Fruit fly (Drosophila melanogaster): ENCODE results near the gene CG33223.

CG33223 gene

DNA sequence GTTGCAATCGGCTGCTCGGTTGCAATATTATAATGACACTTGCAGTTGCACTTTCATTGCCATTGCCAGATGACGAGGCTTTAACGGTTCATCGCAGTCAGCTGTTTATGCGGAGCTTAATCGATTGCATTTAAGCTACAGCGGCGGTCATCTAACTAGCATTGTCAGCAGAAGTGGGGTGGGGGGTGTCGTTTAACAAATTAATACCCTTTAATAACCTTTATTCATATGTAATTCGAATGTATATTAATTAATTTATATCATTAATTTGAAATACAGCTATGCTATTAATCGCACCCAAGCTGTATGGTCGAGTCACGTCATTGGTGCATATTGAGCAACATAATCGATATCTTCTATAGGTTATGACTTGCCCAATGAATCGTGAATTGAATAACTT, 9.2 kb upstream of the CG33223 start (continued):
- no peak for TF ChIP-seq prd (optimal IDR thresholded peaks at IDR 0.05)
- peak; percentile 83 for TF ChIP-seq prd (GFP tag; IDR thresholded peaks at IDR 0.05)
- TF ChIP-seq fru (optimal IDR thresholded peaks at IDR 0.05), result no peak
- TF ChIP-seq ERR (GFP tag; optimal IDR thresholded peaks at IDR 0.05), result no peak
- no peak for TF ChIP-seq gro (GFP tag; optimal IDR thresholded peaks at IDR 0.05)
- peak; percentile 66 for TF ChIP-seq CG13296 (GFP tag; optimal IDR thresholded peaks at IDR 0.05)
- TF ChIP-seq Hmr (GFP tag; optimal IDR thresholded peaks at IDR 0.05), result peak; percentile 40
- TF ChIP-seq sqz (GFP tag; optimal IDR thresholded peaks at IDR 0.05), result peak; percentile 42
- TF ChIP-seq Asciz (GFP tag; optimal IDR thresholded peaks at IDR 0.05), result peak; percentile 75
- TF ChIP-seq HmgD (GFP tag; optimal IDR thresholded peaks at IDR 0.05), result no peak
- peak; percentile 77; the same call in 2 of the 3 replicates for TF ChIP-seq sr (GFP tag; IDR thresholded peaks at IDR 0.05)
- peak; percentile 33 for TF ChIP-seq lilli (GFP tag; optimal IDR thresholded peaks at IDR 0.05)
- no peak for TF ChIP-seq chinmo (GFP tag; IDR thresholded peaks at IDR 0.05; ENCODE audit: partially characterized antibody)
- peak; percentile 14 to 24 for TF ChIP-seq chif (GFP tag; optimal IDR thresholded peaks at IDR 0.05)
- TF ChIP-seq CG14441 (GFP tag; IDR thresholded peaks at IDR 0.05), result peak; percentile 89
- TF ChIP-seq CG1602 (GFP tag; optimal IDR thresholded peaks at IDR 0.05), result peak; percentile 47
- TF ChIP-seq CG10274 (GFP tag; optimal IDR thresholded peaks at IDR 0.05), result peak; percentile 3
- TF ChIP-seq CG6791 (GFP tag; IDR thresholded peaks at IDR 0.05; ENCODE audit: partially characterized antibody), result no peak
- peak; percentile 62 for TF ChIP-seq Fer1 (GFP tag; optimal IDR thresholded peaks at IDR 0.05)
- TF ChIP-seq CG6813 (GFP tag; optimal IDR thresholded peaks at IDR 0.05), result peak; percentile 69
- no peak for TF ChIP-seq Myb (GFP tag; optimal IDR thresholded peaks at IDR 0.05)
- TF ChIP-seq CG43689 (GFP tag; IDR thresholded peaks at IDR 0.05), result peak; percentile 39; the same call in 1 of the 2 replicates
- no peak for TF ChIP-seq bab2 (GFP tag; optimal IDR thresholded peaks at IDR 0.05)
- TF ChIP-seq maf-S (GFP tag; optimal IDR thresholded peaks at IDR 0.05), result no peak
- no peak for TF ChIP-seq CG33213 (GFP tag; optimal IDR thresholded peaks at IDR 0.05)
- TF ChIP-seq CG10543 (GFP tag; optimal IDR thresholded peaks at IDR 0.05), result no peak
- peak; percentile 66 for TF ChIP-seq CG15601 (tag; optimal IDR thresholded peaks at IDR 0.05)
- 0 out of 3 replicates have a peak, but pooled peaks have one; percentile 37 for TF ChIP-seq CG11560 (tag; IDR thresholded peaks at IDR 0.05)
- no peak for TF ChIP-seq gcm2 (GFP tag; optimal IDR thresholded peaks at IDR 0.05)
- TF ChIP-seq Bgb (GFP tag; IDR thresholded peaks at IDR 0.05; ENCODE audit: partially characterized antibody), result no peak
- no peak for TF ChIP-seq CG7745 (tag; optimal IDR thresholded peaks at IDR 0.05)
- no peak for TF ChIP-seq CG14965 (GFP tag; optimal IDR thresholded peaks at IDR 0.05; ENCODE audit: borderline replicate concordance)
- 0 out of 2 replicates have a peak, but pooled peaks have one; percentile 28 for TF ChIP-seq gt (GFP tag; IDR thresholded peaks at IDR 0.05)
- TF ChIP-seq toy (GFP tag; IDR thresholded peaks at IDR 0.05), result 0 out of 2 replicates have a peak, but pooled peaks have one; percentile 26
- peak; percentile 93 for TF ChIP-seq dmrt99B (tag; optimal IDR thresholded peaks at IDR 0.05)
- TF ChIP-seq Elba2 (GFP tag; optimal IDR thresholded peaks at IDR 0.05), result no peak
- peak; percentile 65 for TF ChIP-seq CG4820 (GFP tag; optimal IDR thresholded peaks at IDR 0.05)
- no peak for TF ChIP-seq CG7963 (GFP tag; IDR thresholded peaks at IDR 0.05; ENCODE audit: partially characterized antibody)
- TF ChIP-seq Hr3 (GFP tag; optimal IDR thresholded peaks at IDR 0.05), result peak; percentile 43
- TF ChIP-seq kni (GFP tag; optimal IDR thresholded peaks at IDR 0.05), result no peak
- peak; percentile 74 for TF ChIP-seq CG12219 (GFP tag; optimal IDR thresholded peaks at IDR 0.05)
- TF ChIP-seq CG34224 (GFP tag; IDR thresholded peaks at IDR 0.05; ENCODE audit: partially characterized antibody), result no peak
- no peak for TF ChIP-seq CG4282 (GFP tag; optimal IDR thresholded peaks at IDR 0.05)
- TF ChIP-seq CG15011 (GFP tag; optimal IDR thresholded peaks at IDR 0.05), result no peak
- no peak for TF ChIP-seq pzg (GFP tag; optimal IDR thresholded peaks at IDR 0.05)
- peak; percentile 47 for TF ChIP-seq CG12104 (GFP tag; optimal IDR thresholded peaks at IDR 0.05)
- TF ChIP-seq NK7.1 (GFP tag; optimal IDR thresholded peaks at IDR 0.05), result no peak
- peak; percentile 82 for TF ChIP-seq Xbp1 (GFP tag; optimal IDR thresholded peaks at IDR 0.05)
- peak; percentile 0 for TF ChIP-seq sug (tag; optimal IDR thresholded peaks at IDR 0.05)
- TF ChIP-seq chn (GFP tag; optimal IDR thresholded peaks at IDR 0.05), result peak; percentile 0
- TF ChIP-seq CG30431 (GFP tag; optimal IDR thresholded peaks at IDR 0.05), result peak; percentile 58
